Worm (Caenorhabditis elegans): ENCODE data around the gene ttr-52.

DNA sequence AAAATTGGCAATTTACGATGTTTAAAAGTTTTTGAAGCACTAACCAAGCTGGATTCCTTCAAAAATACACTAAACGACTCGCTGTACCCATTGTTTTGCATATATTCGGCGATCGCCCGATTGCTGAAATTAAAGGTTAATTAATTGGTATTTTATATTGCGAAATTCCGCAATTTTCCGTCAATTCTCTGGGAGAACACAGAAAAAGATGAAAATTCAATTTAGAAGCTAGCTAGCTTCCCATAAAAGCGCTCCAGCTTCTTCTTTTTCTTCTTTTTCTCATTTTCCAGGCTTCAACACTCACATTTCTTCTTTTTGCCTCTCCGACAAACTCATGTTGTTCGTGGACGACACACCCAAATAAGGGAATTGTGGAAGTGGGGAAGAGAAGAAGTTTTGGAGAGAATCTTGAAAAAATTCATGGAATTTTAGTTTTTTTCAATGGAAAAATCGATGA, 28.2 kb upstream of the ttr-52 start, which contains the start of gene lis-1:
- no peak for TF ChIP-seq fos-1 (tag; optimal IDR thresholded peaks at IDR 0.05)
- no peak for TF ChIP-seq nhr-25 (tag; optimal IDR thresholded peaks at IDR 0.05)
- no peak for TF ChIP-seq mdl-1 (tag; optimal IDR thresholded peaks at IDR 0.05)
- TF ChIP-seq pha-4 (tag; optimal IDR thresholded peaks at IDR 0.05) = no peak
- TF ChIP-seq elt-1 (tag; optimal IDR thresholded peaks at IDR 0.05) = no peak
- no peak for TF ChIP-seq nhr-76 (tag; optimal IDR thresholded peaks at IDR 0.05)
- TF ChIP-seq skn-1 (tag; optimal IDR thresholded peaks at IDR 0.05) = no peak
- TF ChIP-seq sea-2 (GFP tag; optimal IDR thresholded peaks at IDR 0.05) = no peak
- TF ChIP-seq nhr-12 (tag; optimal IDR thresholded peaks at IDR 0.05) = no peak
- TF ChIP-seq egl-27 (tag; optimal IDR thresholded peaks at IDR 0.05) = no peak
- no peak for TF ChIP-seq ama-1 (optimal IDR thresholded peaks at IDR 0.05)
- TF ChIP-seq fkh-10 (GFP tag; optimal IDR thresholded peaks at IDR 0.05) = no peak
- no peak for TF ChIP-seq nhr-23 (tag; optimal IDR thresholded peaks at IDR 0.05)

Measured in whole organism, L3 larva.